Worm (Caenorhabditis elegans) whole organism, mixed stage, embryonic: Measurements from ENCODE around the gene flp-10.

ENCODE experiments used
- ceh-43 ChIP-seq: fragments of 200-800 bp; sonication (Bioruptor generic); optimal IDR thresholded peaks from 2 replicates; lab custom pipeline; 2018; ENCODE audit warnings: mild to moderate bottlenecking, missing genetic modification characterization, moderate library complexity, missing compliant biosample characterization
- ces-1 ChIP-seq: fragments of 150-350 bp; optimal IDR thresholded peaks from 2 replicates; lab custom pipeline; 2014; ENCODE audit warnings: missing biosample characterization, missing genetic modification reagents, missing genetic modification characterization
- elt-3 ChIP-seq: fragments of 150-350 bp; optimal IDR thresholded peaks from 2 replicates; lab custom pipeline; 2014; ENCODE audit warnings: missing biosample characterization, missing genetic modification characterization
- ham-2 ChIP-seq: fragments of 200-800 bp; sonication (Bioruptor generic); optimal IDR thresholded peaks from 2 replicates; lab custom pipeline; 2018; ENCODE audit warnings: mild to moderate bottlenecking, missing genetic modification characterization, missing compliant biosample characterization
- lin-13 ChIP-seq: fragments of 150-350 bp; optimal IDR thresholded peaks from 2 replicates; lab custom pipeline; 2014; ENCODE audit warnings: missing biosample characterization, missing genetic modification characterization
- mep-1 ChIP-seq: fragments of 150-350 bp; optimal IDR thresholded peaks from 2 replicates; lab custom pipeline; 2017; ENCODE audit warnings: missing biosample characterization, missing genetic modification reagents, missing genetic modification characterization, inconsistent platforms
- nhr-237 ChIP-seq: fragments of 150-350 bp; optimal IDR thresholded peaks from 2 replicates; lab custom pipeline; 2014; ENCODE audit warnings: missing biosample characterization, missing genetic modification characterization

- TF ChIP-seq ces-1 = no peak
- no peak for TF ChIP-seq elt-3 (tag; lab: Kevin White, UChicago)
- TF ChIP-seq mep-1 (tag; lab: Kevin White, UChicago) = no peak
- TF ChIP-seq nhr-237 (tag; lab: Kevin White, UChicago) = no peak
- no peak for TF ChIP-seq ceh-43 (GFP tag; lab: Kevin White, UChicago)
- no peak for TF ChIP-seq lin-13 (tag; lab: Kevin White, UChicago)
- TF ChIP-seq ham-2 = no peak
Observed at ce11 chrIV:7881726-7882125, 13.0 kb downstream of the flp-10 start, which contains the start of gene atic-1.
